Worm (Caenorhabditis elegans): ENCODE measurements around the gene apa-2.

apa-2 gene

ce11 chrX:9338375-9338774, at the start of gene apa-2:
apa-2 (plus strand) TSS chrX:9338675.
- no peak for TF ChIP-seq unc-62 (GFP tag; optimal IDR thresholded peaks at IDR 0.05)

- TF ChIP-seq unc-62 (GFP tag; optimal IDR thresholded peaks at IDR 0.05) = no peak
These were observed 47.1 kb upstream of the apa-2 start, which contains the start of gene B0416.3 for ce11 chrX:9291345-9291744. B0416.3 (plus strand) TSS chrX:9291645.

DNA sequence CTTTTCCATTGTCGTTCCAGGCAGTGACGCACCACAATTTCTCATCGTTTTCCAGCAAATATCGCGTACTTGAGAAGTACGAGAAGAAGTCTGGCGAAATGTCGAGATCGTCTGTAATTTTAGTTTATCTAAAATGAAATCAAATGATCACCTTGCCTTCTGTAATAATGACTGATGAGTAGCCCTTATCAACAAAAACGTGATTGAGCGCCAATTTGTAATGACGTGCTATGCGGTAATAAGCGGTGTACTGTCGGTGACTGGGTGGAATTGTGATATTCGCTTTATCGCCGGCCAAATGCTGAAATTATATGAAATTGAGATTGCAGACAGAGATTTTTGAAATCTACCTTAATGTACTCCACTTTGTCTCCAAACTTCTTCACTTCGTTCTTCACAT, 43.0 kb upstream of the apa-2 start:
- TF ChIP-seq unc-62 (GFP tag; optimal IDR thresholded peaks at IDR 0.05) = no peak

- TF ChIP-seq unc-62 (GFP tag; optimal IDR thresholded peaks at IDR 0.05) = no peak
These were observed 41.9 kb upstream of the apa-2 start, which contains the start of gene gly-13 for ce11 chrX:9296591-9296990. gly-13 (minus strand) TSS chrX:9296622.

ce11 chrX:9297834-9298233, 40.6 kb upstream of the apa-2 start, which contains the start of gene B0416.7:
B0416.7 (minus strand) TSS chrX:9297934.
- no peak for TF ChIP-seq unc-62 (GFP tag; optimal IDR thresholded peaks at IDR 0.05)

DNA sequence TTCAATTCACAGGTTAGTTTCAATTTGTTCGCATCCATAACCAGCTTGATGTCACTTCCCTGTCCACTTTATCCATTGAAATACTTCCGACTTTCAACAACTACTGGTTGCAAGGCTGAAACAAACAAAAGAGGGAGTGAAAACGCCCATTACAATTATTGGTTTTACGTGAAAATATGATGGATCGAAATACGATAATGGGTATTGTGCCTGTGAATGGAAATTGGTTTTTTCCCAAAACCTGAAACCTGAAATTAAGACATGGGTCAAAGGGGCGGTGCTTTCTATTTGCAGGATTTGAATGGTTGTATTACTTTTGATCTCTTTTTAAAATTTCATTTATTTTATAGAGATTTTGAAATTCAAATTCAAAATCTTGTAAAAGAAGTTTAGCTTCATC, 39.6 kb upstream of the apa-2 start, which contains the start of gene B0416.2:
Gene B0416.2, plus strand, starts transcription at position 301 of the 400 bp plus-strand sequence.
- no peak for TF ChIP-seq unc-62 (GFP tag; optimal IDR thresholded peaks at IDR 0.05)

ce11 chrX:9300379-9300778, 38.1 kb upstream of the apa-2 start:
- TF ChIP-seq unc-62 (GFP tag; optimal IDR thresholded peaks at IDR 0.05) = no peak

ce11 chrX:9302763-9303162, 35.7 kb upstream of the apa-2 start:
- TF ChIP-seq unc-62 (GFP tag; optimal IDR thresholded peaks at IDR 0.05) = no peak

DNA sequence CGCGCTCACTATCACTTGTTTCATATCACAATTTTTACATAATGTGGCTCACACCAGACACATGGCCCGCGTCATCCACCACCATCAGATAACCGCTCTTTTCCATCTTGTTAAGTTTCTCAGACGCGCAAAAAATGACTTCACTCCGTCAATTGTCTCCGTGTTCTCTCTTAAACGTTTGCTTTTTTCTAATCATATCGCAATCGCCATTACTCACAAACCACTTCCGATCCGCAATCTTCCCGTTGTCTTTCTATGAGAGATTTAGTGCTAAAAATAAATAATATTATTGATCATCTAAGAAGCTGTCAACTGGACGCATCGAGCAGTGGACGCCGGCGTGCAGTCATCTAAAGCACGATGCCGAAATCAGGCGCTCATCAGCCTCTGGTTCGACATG, 35.1 kb upstream of the apa-2 start, which contains the start of gene tmc-2:
Gene tmc-2, plus strand, starts transcription at position 301 of the 400 bp plus-strand sequence.
- no peak for TF ChIP-seq unc-62 (GFP tag; optimal IDR thresholded peaks at IDR 0.05)

ce11 chrX:9311225-9311624, 27.2 kb upstream of the apa-2 start, which contains the start of gene H29C22.1:
H29C22.1 (minus strand) TSS chrX:9311325.
- no peak for TF ChIP-seq unc-62 (GFP tag; optimal IDR thresholded peaks at IDR 0.05)

DNA sequence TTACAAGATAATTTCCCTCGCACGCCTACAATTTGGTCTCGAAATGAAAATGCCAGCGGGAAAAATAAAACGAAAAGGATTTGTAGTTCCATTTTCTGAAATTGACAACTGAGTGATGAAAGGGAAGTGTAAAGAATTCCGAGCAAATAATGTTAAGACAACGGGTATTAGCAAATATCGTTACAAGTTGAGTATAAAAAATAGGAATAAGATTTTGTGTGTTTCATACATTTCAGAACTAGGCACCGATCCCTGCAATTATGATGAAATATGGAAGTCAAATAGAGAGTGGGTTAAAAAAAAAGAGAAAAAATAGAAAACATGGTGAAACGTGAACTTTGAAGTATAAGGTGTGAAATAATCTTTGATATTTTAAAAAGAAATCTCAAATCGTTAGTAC, 24.1 kb upstream of the apa-2 start, which contains the start of gene ttr-38:
Gene ttr-38, minus strand, starts transcription at position 101 of the 400 bp plus-strand sequence.
- TF ChIP-seq unc-62 (GFP tag; optimal IDR thresholded peaks at IDR 0.05) = no peak

ce11 chrX:9319080-9319479, 19.4 kb upstream of the apa-2 start, which contains the start of gene npr-7:
npr-7 (minus strand) TSS chrX:9319180.
- TF ChIP-seq unc-62 (GFP tag; optimal IDR thresholded peaks at IDR 0.05) = no peak

DNA sequence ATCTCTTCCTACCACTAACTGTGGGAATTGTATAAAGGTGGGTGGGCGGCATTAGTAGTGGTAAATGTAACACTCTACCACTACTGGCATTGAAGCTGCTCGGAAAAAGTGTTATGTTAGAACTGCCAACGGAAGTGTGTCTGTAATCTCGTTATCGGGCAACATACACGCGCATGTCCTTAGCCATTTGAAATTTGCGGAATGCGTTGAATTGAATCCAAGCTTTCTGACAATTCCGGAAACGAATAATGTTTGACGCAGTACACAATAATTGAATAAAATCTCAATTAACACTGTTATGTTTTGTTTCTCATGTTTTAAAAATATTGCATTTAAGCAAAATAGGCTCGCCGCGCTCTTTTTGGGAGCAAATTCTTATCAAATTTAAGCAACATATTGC, 13.5 kb upstream of the apa-2 start:
- TF ChIP-seq unc-62 (GFP tag; optimal IDR thresholded peaks at IDR 0.05) = no peak

DNA sequence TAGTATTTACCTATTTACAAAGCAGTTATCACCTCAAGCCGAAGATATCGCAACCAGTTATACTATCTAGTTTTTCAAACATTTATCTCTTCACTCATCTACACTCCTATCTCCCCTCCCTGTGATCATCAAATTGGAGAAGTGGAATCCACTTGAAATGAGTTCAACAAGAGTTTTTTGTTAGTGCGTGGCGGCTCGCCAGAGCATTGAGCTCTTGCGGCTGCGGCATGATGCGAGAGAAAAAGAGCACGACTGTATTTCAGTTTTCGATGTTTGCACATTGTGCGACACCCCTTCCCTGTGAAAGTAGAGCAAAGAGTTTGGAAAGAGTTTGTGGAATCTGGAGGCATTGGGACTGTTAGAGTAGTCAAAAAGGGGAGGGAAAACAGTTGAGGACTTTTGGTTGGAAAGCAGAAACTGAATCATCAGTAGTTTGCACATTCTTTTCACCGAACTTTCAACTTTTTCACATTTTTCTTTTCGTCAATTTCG, 7.7 kb upstream of the apa-2 start, which contains the start of gene T20B5.2:
Gene T20B5.2, plus strand, starts transcription at position 442 of the 492 bp plus-strand sequence.
- no peak for TF ChIP-seq unc-62 (GFP tag; optimal IDR thresholded peaks at IDR 0.05)

- no peak for TF ChIP-seq unc-62 (GFP tag; optimal IDR thresholded peaks at IDR 0.05)
These were observed 2.2 kb upstream of the apa-2 start for ce11 chrX:9336227-9336626.

- TF ChIP-seq unc-62 (GFP tag; optimal IDR thresholded peaks at IDR 0.05) = no peak
These were observed 643 bp upstream of the apa-2 start for ce11 chrX:9337832-9338231.

DNA sequence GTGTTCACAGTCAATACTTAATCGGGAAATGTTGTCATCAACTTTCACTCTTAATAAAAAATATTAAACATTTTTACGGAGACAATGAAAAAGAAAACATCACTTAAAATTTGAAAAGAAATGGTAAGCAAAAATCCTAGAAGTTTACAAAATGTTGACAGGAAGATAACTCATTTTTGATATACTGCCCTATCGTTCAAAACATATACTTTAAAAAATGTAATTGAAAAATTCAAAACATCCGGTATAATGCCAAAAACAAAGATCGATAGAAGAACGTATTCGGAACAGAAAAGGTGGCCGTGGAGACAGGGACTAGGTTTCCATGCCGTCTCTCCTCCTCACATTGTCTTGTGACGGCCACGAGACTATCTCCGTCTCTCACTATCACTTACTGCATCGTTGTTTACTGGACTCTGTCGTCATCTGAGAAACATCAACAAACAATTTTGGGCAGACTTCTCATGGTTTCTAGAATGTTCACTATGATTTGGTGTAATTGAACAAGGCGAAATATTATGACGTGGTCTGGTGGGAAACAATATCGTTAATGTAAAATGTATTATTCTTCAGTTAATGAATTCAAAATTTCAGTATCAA, 9.0 kb downstream of the apa-2 start, which contains the start of gene oga-1:
Gene oga-1, minus strand, starts transcription at position 51 of the 600 bp plus-strand sequence.
- no peak for TF ChIP-seq unc-62 (GFP tag; optimal IDR thresholded peaks at IDR 0.05)
